Fruit fly (Drosophila melanogaster): ENCODE data around the gene wek.

DNA sequence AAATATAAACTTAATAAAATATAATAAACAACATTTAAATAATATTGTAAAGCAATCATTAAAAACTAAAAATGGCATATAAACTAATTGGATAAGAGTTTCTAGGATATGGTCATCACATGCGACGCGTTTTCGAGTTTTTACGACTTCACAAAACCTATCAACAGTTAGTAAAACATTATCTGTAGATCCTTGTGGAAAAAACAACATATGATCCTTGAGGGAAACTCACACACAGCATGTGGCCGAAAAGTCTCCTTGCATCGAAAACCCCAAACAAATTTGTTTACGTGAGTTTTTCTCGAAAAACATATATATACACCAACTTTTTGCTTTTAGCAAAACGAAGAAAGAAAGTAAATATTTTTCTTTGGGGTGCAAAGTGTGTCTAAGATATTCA, 27.2 kb downstream of the wek start:
- TF ChIP-seq psq (GFP tag; optimal IDR thresholded peaks at IDR 0.05) (no peak), dl (GFP tag; optimal IDR thresholded peaks at IDR 0.05; ENCODE audit: insufficient read depth in 1 of 2, partially characterized antibody in 2 of 2) (no peak), Vsx2 (GFP tag; optimal IDR thresholded peaks at IDR 0.05; ENCODE audit: partially characterized antibody) (no peak), Sp1 (GFP tag; optimal IDR thresholded peaks at IDR 0.05) (no peak), pan (optimal IDR thresholded peaks at IDR 0.05) (no peak), lola (GFP tag; optimal IDR thresholded peaks at IDR 0.05) (no peak), OdsH (GFP tag; optimal IDR thresholded peaks at IDR 0.05) (no peak), dmrt93B (GFP tag; optimal IDR thresholded peaks at IDR 0.05) (no peak), sv (GFP tag; optimal IDR thresholded peaks at IDR 0.05) (no peak), Myc (optimal IDR thresholded peaks at IDR 0.05) (no peak), dsf (GFP tag; optimal IDR thresholded peaks at IDR 0.05; ENCODE audit: borderline replicate concordance) (no peak), foxo (GFP tag; optimal IDR thresholded peaks at IDR 0.05) (no peak), CG32264 (GFP tag; optimal IDR thresholded peaks at IDR 0.05) (no peak), fru (GFP tag; optimal IDR thresholded peaks at IDR 0.05) (no peak)
